Worm (Caenorhabditis elegans): Measurements from ENCODE around the gene fil-2.

DNA sequence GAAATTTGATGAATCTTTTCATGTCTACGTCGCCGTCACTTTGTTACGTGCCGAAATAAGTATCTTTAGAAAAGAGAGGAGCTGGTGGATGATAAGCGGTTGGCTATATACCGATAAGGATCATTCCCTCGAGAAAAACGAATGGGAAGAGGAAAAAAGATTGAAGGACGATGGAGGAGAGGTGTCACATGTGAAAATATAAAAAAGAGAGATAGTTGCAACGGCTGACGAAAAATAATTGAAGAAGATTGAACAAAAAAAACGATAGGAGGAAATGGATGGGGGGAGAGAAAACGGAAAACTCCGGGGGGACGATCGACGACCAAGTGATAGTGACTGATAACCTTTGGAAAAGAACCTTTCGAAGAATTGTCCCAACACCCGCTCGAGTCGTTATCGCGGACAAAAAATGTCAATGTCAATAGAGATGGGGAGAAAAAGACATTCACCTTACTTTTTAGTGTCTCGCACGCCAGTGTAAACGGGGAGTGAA is 49.3 kb upstream of the fil-2 start:
- TF ChIP-seq nhr-237 (tag; optimal IDR thresholded peaks at IDR 0.05) (no peak), elt-1 (tag; optimal IDR thresholded peaks at IDR 0.05; ENCODE audit: borderline replicate concordance, insufficient read depth) (peak; percentile 11), ceh-39 (tag; optimal IDR thresholded peaks at IDR 0.05) (no peak)
